Worm (Caenorhabditis elegans) whole organism, L2 larva: ENCODE data around the gene F11C1.10.

ENCODE experiments used
- F13H6.1 ChIP-seq: sonication (generic microtip); optimal IDR thresholded peaks from 2 replicates; lab custom pipeline; 2016; ENCODE audit warnings: missing genetic modification characterization, missing compliant biosample characterization
- R02D3.7 ChIP-seq: fragments of 150-350 bp; optimal IDR thresholded peaks from 2 replicates; lab custom pipeline; 2014; ENCODE audit warnings: missing biosample characterization, missing genetic modification characterization
- ama-1 ChIP-seq: fragments of 150-350 bp; optimal IDR thresholded peaks from 2 replicates; lab custom pipeline; 2018; ENCODE audit warnings: inconsistent platforms
- blmp-1 ChIP-seq: sonication (generic microtip); optimal IDR thresholded peaks from 2 replicates; lab custom pipeline; 2017; ENCODE audit warnings: missing genetic modification characterization, mild to moderate bottlenecking, missing compliant biosample characterization, antibody characterized with exemption, moderate library complexity; ENCODE audit not compliant: insufficient read depth
- ceh-16 ChIP-seq: fragments of 150-350 bp; optimal IDR thresholded peaks from 2 replicates; lab custom pipeline; 2014; ENCODE audit warnings: missing biosample characterization, missing genetic modification characterization
- ceh-82 ChIP-seq: fragments of 150-350 bp; optimal IDR thresholded peaks from 2 replicates; lab custom pipeline; 2014; ENCODE audit warnings: missing biosample characterization, missing genetic modification characterization
- crh-2 ChIP-seq: sonication (generic microtip); optimal IDR thresholded peaks from 2 replicates; lab custom pipeline; 2017; ENCODE audit warnings: missing biosample characterization, missing genetic modification characterization
- dmd-4 ChIP-seq: sonication (generic microtip); optimal IDR thresholded peaks from 2 replicates; lab custom pipeline; 2017; ENCODE audit warnings: missing biosample characterization, missing genetic modification characterization
- egl-27 ChIP-seq: sonication (generic microtip); optimal IDR thresholded peaks from 3 replicates; lab custom pipeline; 2017; ENCODE audit warnings: missing biosample characterization, missing genetic modification reagents, missing genetic modification characterization
- elt-3 ChIP-seq: sonication (generic microtip); optimal IDR thresholded peaks from 2 replicates; lab custom pipeline; 2017; ENCODE audit warnings: missing biosample characterization, missing genetic modification characterization
- fos-1 ChIP-seq: fragments of 150-350 bp; optimal IDR thresholded peaks from 2 replicates; lab custom pipeline; 2014; ENCODE audit warnings: missing biosample characterization, missing genetic modification characterization
- lin-11 ChIP-seq: fragments of 150-350 bp; sonication (generic microtip); optimal IDR thresholded peaks from 2 replicates; lab custom pipeline; 2014; ENCODE audit warnings: missing biosample characterization, missing genetic modification characterization, inconsistent platforms, mixed read lengths
- lin-13 ChIP-seq: fragments of 150-350 bp; optimal IDR thresholded peaks from 2 replicates; lab custom pipeline; 2014; ENCODE audit warnings: missing biosample characterization, missing genetic modification reagents, missing genetic modification characterization
- lin-39 ChIP-seq: fragments of 150-350 bp; optimal IDR thresholded peaks from 2 replicates; lab custom pipeline; 2014; ENCODE audit warnings: missing biosample characterization, missing genetic modification reagents, missing genetic modification characterization
- lsy-2 ChIP-seq, 2 experiments: fragments of 150-350 bp in 1 of 2; sonication (generic microtip) in 1 of 2; optimal IDR thresholded peaks; 2 replicates each; lab custom pipeline; 2014 to 2017; ENCODE audit warnings: missing biosample characterization in 2 of 2, missing genetic modification characterization in 2 of 2
- mab-5 ChIP-seq: fragments of 150-350 bp; optimal IDR thresholded peaks from 2 replicates; lab custom pipeline; 2014; ENCODE audit warnings: missing biosample characterization, missing genetic modification characterization
- mbf-1 ChIP-seq: sonication (generic microtip); optimal IDR thresholded peaks from 2 replicates; lab custom pipeline; 2017; ENCODE audit warnings: missing biosample characterization, missing genetic modification characterization
- nhr-11 ChIP-seq: fragments of 150-350 bp; optimal IDR thresholded peaks from 2 replicates; lab custom pipeline; 2014; ENCODE audit warnings: missing biosample characterization, missing genetic modification characterization
- nhr-21 ChIP-seq: fragments of 150-350 bp; optimal IDR thresholded peaks from 2 replicates; lab custom pipeline; 2014; ENCODE audit warnings: missing biosample characterization, missing genetic modification characterization
- nhr-23 ChIP-seq: fragments of 150-350 bp; optimal IDR thresholded peaks from 2 replicates; lab custom pipeline; 2014; ENCODE audit warnings: missing biosample characterization, missing genetic modification reagents, missing genetic modification characterization
- nhr-25 ChIP-seq: fragments of 150-350 bp; sonication (generic microtip); optimal IDR thresholded peaks from 3 replicates; lab custom pipeline; 2014; ENCODE audit warnings: missing biosample characterization, missing genetic modification characterization
- nhr-6 ChIP-seq: fragments of 150-350 bp; optimal IDR thresholded peaks from 2 replicates; lab custom pipeline; 2014; ENCODE audit warnings: missing biosample characterization, missing genetic modification characterization
- peb-1 ChIP-seq: fragments of 150-350 bp; optimal IDR thresholded peaks from 2 replicates; lab custom pipeline; 2014; ENCODE audit warnings: missing biosample characterization, missing genetic modification characterization
- sma-3 ChIP-seq: sonication (generic microtip); optimal IDR thresholded peaks from 2 replicates; lab custom pipeline; 2016; ENCODE audit warnings: missing genetic modification reagents, missing genetic modification characterization, missing compliant biosample characterization
- unc-39 ChIP-seq: fragments of 150-350 bp; optimal IDR thresholded peaks from 2 replicates; lab custom pipeline; 2014; ENCODE audit warnings: missing biosample characterization, missing genetic modification characterization
- unc-55 ChIP-seq: fragments of 150-350 bp; sonication (generic microtip); optimal IDR thresholded peaks from 3 replicates; lab custom pipeline; 2014; ENCODE audit warnings: missing biosample characterization, missing genetic modification reagents, missing genetic modification characterization
- unc-62 ChIP-seq: fragments of 150-350 bp; optimal IDR thresholded peaks from 2 replicates; lab custom pipeline; 2014; ENCODE audit warnings: missing biosample characterization, missing genetic modification reagents, missing genetic modification characterization
- zag-1 ChIP-seq: fragments of 150-350 bp; optimal IDR thresholded peaks from 2 replicates; lab custom pipeline; 2014; ENCODE audit warnings: missing biosample characterization, missing genetic modification characterization
- ztf-1 ChIP-seq: fragments of 200-800 bp; sonication (Bioruptor generic); conservative IDR thresholded peaks from 2 replicates; pipeline ENCODE4 v1.3.6; 2022; ENCODE audit warnings: missing genetic modification characterization, missing compliant biosample characterization
- ztf-11 ChIP-seq: sonication (generic microtip); optimal IDR thresholded peaks from 2 replicates; lab custom pipeline; 2017; ENCODE audit warnings: missing biosample characterization, missing genetic modification characterization

F11C1.10 gene

ce11 chrX:12935694-12936093 lies 41.2 kb upstream of the F11C1.10 start:
- TF ChIP-seq ztf-1 (GFP tag; lab: Robert Waterston, UW) (no peak), zag-1 (tag; lab: Kevin White, UChicago) (no peak), lin-39 (tag; lab: Kevin White, UChicago) (no peak), unc-55 (GFP tag; lab: Kevin White, UChicago) (no peak), unc-39 (tag; lab: Kevin White, UChicago) (no peak), crh-2 (tag; lab: Kevin White, UChicago) (no peak), lin-13 (GFP tag; lab: Kevin White, UChicago) (no peak), elt-3 (tag; lab: Kevin White, UChicago) (no peak), nhr-25 (tag; lab: Kevin White, UChicago) (no peak), dmd-4 (tag; lab: Kevin White, UChicago) (no peak)

ce11 chrX:12937521-12937920 lies 39.4 kb upstream of the F11C1.10 start:
- TF ChIP-seq zag-1 (tag; lab: Kevin White, UChicago) (no peak), lin-11 (no peak), nhr-21 (tag; lab: Kevin White, UChicago) (no peak), unc-62 (no peak), peb-1 (tag; lab: Kevin White, UChicago) (no peak), lin-13 (GFP tag; lab: Kevin White, UChicago) (no peak), ztf-11 (tag; lab: Kevin White, UChicago) (no peak), nhr-23 (tag; lab: Kevin White, UChicago) (no peak), lsy-2 (tag; optimal IDR thresholded peaks at IDR 0.05; lab: Kevin White, UChicago) (no peak), unc-39 (tag; lab: Kevin White, UChicago) (no peak)

DNA sequence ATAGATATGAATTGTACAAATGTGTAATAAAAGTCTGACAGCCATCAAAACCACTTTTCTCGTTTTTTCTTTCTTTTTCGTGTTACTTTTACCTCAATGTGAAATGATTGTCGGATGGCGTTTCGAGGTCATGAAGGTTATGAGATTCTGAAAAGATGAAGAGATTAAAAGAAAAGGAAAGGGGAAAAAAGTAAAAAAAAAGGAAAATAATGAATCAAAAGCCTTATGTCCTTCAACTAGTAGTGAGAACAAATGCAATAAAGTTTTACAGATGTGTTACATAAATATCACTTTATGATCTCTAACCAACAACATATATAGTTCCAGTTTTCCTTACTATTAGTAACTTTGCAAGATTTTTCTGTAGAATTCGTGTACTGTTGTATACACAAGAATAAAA lies 36.1 kb upstream of the F11C1.10 start, which contains the start of gene gmap-3:
Gene gmap-3 (minus strand): TSS at position 148 of the 400 bp plus-strand sequence.
- TF ChIP-seq lsy-2 (tag; optimal IDR thresholded peaks at IDR 0.05; lab: Kevin White, UChicago) (no peak), mab-5 (tag; lab: Kevin White, UChicago) (no peak), F13H6.1 (tag; lab: Kevin White, UChicago) (no peak), nhr-25 (tag; lab: Kevin White, UChicago) (peak; percentile 54), blmp-1 (tag; lab: Kevin White, UChicago) (peak; percentile 85), sma-3 (GFP tag; lab: Kevin White, UChicago) (no peak), elt-3 (tag; lab: Kevin White, UChicago) (no peak)

ce11 chrX:12942296-12942695 lies 34.6 kb upstream of the F11C1.10 start:
- TF ChIP-seq ztf-1 (GFP tag; lab: Robert Waterston, UW) = no peak
- no peak for TF ChIP-seq peb-1 (tag; lab: Kevin White, UChicago)
- TF ChIP-seq mbf-1 (tag; lab: Kevin White, UChicago) = no peak
- TF ChIP-seq lin-39 (tag; lab: Kevin White, UChicago) = no peak
- TF ChIP-seq unc-55 (GFP tag; lab: Kevin White, UChicago) = no peak
- TF ChIP-seq nhr-11 = no peak
- TF ChIP-seq sma-3 (GFP tag; lab: Kevin White, UChicago) = peak; percentile 15
- TF ChIP-seq nhr-6 (tag; lab: Kevin White, UChicago) = no peak
- peak; percentile 16 for TF ChIP-seq fos-1 (tag; lab: Kevin White, UChicago)
- TF ChIP-seq crh-2 (tag; lab: Kevin White, UChicago) = no peak

DNA sequence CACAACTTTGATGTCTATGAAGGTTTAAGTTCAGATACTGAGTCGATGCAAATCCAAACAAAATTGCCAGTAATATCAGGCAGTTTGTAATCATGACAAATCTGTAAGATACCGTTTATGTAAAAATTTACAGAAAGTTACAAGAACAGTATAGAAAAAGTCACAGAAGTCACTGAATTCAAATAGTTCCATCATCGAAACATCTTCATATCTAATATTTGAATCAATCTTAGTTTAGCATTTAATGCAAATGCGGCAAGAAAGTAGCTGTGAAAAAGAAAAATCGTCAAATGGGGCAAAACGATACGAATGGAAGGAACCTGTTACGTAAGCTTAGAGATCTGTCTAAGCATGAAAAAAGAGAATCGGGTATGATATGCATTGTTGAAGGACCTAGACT lies 33.7 kb upstream of the F11C1.10 start, which contains the start of gene gmap-2:
Gene gmap-2 (minus strand): TSS at position 101 of the 400 bp plus-strand sequence.
- TF ChIP-seq zag-1 (tag; lab: Kevin White, UChicago) = no peak
- no peak for TF ChIP-seq blmp-1 (tag; lab: Kevin White, UChicago)
- TF ChIP-seq sma-3 (GFP tag; lab: Kevin White, UChicago) = no peak
- TF ChIP-seq ztf-1 (GFP tag; lab: Robert Waterston, UW) = no peak
- TF ChIP-seq ceh-16 (tag; lab: Kevin White, UChicago) = no peak
- TF ChIP-seq lin-39 (tag; lab: Kevin White, UChicago) = no peak
- no peak for TF ChIP-seq crh-2 (tag; lab: Kevin White, UChicago)
- no peak for TF ChIP-seq lsy-2 (tag; optimal IDR thresholded peaks at IDR 0.05; lab: Kevin White, UChicago)
- no peak for TF ChIP-seq dmd-4 (tag; lab: Kevin White, UChicago)
- no peak for TF ChIP-seq egl-27
- TF ChIP-seq ama-1 (lab: Kevin White, UChicago) = no peak
- no peak for TF ChIP-seq R02D3.7 (tag; lab: Kevin White, UChicago)
- TF ChIP-seq ceh-82 (tag; lab: Kevin White, UChicago) = no peak
- TF ChIP-seq nhr-6 (tag; lab: Kevin White, UChicago) = no peak
- TF ChIP-seq mab-5 (tag; lab: Kevin White, UChicago) = no peak
- TF ChIP-seq mbf-1 (tag; lab: Kevin White, UChicago) = no peak
- TF ChIP-seq F13H6.1 (tag; lab: Kevin White, UChicago) = no peak
- no peak for TF ChIP-seq lin-11
